Worm (Caenorhabditis elegans): ENCODE data around the gene F19C6.2.

Gene F19C6.2

DNA sequence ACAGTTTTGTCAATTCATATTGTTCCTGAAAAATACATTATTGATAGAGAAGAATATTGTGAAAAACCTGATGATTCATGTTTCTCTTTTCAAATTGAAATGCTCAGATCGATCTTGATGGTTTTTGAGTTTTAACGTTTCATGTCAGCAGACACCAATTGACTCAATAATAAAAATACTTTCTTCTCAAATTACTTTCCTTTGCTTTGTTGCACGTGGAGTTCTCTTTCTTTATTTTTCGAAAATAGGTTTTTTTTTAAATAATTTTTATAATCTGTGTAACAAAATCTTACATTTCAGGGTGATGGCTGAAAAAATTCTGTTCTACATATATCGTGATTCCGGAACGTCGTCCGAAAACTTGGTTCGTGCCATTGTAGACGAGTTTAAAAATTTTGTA, at the start of gene F19C6.2:
Gene F19C6.2 (plus strand): TSS at position 301 of the 400 bp plus-strand sequence.
- TF ChIP-seq unc-62 (GFP tag; optimal IDR thresholded peaks at IDR 0.05), result no peak

DNA sequence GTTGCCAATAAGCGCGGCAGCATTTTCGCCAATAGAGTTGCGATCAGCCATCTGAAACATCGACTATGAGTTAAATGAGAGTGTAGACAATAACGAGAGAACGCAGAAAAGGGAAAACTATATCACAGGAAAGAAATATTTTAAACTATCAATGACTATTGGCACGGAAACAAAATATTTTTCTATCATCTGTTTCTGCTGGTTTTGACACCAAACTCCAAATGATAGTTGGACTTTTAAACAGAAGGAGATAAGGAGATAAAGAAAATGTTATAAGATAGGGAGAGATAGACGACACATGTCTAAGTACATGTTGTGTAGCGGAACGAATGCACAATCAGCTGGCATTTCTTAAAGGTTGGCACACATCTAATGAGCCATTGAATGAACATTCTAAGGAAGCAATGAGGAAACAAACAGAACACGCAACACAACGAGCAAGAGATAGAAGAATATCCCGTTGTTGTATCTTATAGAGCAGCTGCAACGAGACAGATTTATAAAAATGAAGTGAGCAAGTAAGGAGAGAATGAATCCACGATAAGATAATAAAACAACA, 46.2 kb upstream of the F19C6.2 start, which contains the start of gene cysl-1:
Gene cysl-1 (minus strand): TSS at position 51 of the 559 bp plus-strand sequence.
- no peak for TF ChIP-seq unc-62 (GFP tag; optimal IDR thresholded peaks at IDR 0.05)

ce11 chrX:9956052-9956451, 44.7 kb upstream of the F19C6.2 start:
- TF ChIP-seq unc-62 (GFP tag; optimal IDR thresholded peaks at IDR 0.05), result no peak

DNA sequence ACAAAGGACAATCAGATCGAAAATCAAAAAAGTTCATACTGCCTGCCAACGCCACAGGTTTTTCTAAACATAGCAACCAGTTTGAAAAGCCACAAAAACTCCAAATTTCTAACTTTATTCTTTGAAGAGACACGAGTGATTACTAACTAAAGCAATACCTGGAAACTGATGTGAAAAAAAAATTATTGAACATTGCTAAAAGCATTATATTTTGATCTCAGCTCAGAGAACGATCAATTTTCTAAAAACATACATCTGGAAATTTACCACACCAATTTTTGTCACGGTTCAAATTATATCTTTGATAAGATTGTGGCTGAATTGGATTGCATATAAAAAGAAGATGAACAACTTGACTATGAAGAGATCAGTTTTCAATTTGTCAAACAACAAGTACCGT, 43.3 kb upstream of the F19C6.2 start:
- no peak for TF ChIP-seq unc-62 (GFP tag; optimal IDR thresholded peaks at IDR 0.05)

ce11 chrX:9958561-9958960, 42.2 kb upstream of the F19C6.2 start, which contains the start of gene ZC506.1:
TSS of gene ZC506.1 (plus strand) at chrX:9958960.
- no peak for TF ChIP-seq unc-62 (GFP tag; optimal IDR thresholded peaks at IDR 0.05)

DNA sequence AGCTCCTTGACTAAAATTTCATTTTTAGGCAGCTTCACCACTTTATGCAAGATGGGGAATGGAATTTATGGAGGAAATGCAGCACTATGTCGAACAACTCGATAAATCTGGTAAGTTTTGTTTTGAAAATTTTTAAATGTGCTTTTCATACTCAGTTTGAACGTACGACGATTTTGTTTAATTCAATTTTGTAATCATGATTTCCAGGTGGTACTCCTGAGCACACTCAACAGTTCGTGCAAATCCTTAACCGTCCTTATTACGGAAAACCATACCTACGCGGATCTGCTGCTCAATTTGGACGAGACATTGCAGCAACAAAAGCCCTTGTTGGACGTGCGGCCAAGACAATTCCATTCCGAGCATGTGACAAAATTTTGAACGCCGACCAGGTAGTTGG, 38.2 kb upstream of the F19C6.2 start:
- no peak for TF ChIP-seq unc-62 (GFP tag; optimal IDR thresholded peaks at IDR 0.05)

- TF ChIP-seq unc-62 (GFP tag; optimal IDR thresholded peaks at IDR 0.05), result no peak
These were observed 35.5 kb upstream of the F19C6.2 start, which contains the start of gene pssy-1 for ce11 chrX:9965275-9965674. TSS of gene pssy-1 (plus strand) at chrX:9965592.

DNA sequence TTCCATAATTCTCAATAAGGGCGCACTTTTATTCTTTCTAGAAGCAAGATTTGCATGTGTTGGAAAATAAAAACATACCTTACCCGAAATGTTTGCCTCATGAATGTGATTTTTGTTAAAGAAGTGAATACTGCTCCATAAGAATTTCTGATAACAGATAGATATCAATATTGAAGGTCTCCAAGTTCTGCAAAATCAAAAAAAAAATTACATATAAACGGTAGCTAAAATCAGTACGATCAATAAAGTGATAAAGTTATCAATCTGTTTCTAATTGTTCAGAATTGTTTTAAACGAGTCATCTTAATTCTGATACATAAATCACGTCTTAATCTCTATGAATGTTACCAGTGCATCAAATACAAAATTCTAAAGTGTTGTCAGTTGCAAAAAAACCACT, 24.5 kb upstream of the F19C6.2 start, which contains the start of gene mgl-1:
Gene mgl-1 (minus strand): TSS at position 101 of the 400 bp plus-strand sequence.
- TF ChIP-seq unc-62 (GFP tag; optimal IDR thresholded peaks at IDR 0.05), result no peak

DNA sequence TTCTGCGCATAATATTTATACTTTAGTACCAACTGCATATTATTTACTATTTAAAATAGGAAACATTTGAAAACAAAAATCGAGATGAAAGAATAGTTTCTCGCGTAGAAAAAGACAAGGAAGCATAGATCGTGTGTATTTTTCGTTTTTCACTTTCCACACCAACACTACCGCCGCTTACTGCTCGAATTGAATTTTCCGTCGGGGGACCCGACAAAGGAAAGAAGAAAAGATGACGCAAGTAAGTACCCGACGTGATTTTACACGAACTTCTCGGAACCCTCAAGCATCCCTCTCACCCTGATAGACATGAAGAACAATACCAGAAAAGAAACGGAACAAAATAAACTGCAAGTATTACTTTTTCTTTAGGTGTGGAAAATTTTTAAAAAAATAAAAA, 19.5 kb upstream of the F19C6.2 start:
- no peak for TF ChIP-seq unc-62 (GFP tag; optimal IDR thresholded peaks at IDR 0.05)

- no peak for TF ChIP-seq unc-62 (GFP tag; optimal IDR thresholded peaks at IDR 0.05)
These were observed 15.8 kb upstream of the F19C6.2 start, which contains the start of gene F19C6.5 for ce11 chrX:9984889-9985404. TSS of gene F19C6.5 (minus strand) at chrX:9984939.

- TF ChIP-seq unc-62 (GFP tag; optimal IDR thresholded peaks at IDR 0.05), result no peak
These were observed 13.6 kb upstream of the F19C6.2 start for ce11 chrX:9987166-9987565.

DNA sequence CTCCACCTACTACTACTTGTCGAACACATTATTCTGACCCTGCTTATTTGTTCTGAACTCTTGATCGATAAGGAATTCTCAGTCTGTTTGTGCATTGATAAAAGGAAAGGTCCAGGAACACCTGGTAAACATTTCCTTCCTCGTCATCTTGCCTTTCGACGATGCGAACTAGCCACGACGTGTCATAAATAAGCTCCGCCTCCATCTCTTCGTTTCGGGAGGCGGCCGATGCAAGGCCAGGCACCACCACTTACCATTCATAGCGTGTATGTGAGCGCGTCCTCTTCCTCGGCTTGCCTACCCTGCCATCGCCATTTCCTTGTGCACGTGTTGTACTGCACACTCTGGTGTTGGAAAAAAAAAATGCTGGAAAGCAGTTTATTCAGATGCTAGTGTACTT, 11.9 kb upstream of the F19C6.2 start:
- no peak for TF ChIP-seq unc-62 (GFP tag; optimal IDR thresholded peaks at IDR 0.05)

DNA sequence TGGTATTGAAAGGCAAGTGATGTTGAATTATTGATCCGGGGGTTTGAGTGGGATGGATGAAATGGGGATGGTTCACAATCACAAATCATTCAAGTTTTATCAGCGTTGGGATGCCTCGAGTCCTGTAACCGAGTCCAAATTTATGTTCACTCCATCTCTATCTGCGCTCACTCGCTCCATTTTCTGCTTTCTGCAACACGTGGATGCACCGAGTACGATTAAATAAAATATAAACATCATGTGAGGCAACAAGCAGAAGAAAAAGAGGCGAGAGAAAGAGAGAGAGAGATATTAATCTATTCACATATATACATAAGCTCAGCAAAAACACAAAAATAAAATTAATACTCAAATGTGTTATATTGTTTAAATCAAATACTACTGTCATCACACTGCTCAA, 7.6 kb upstream of the F19C6.2 start:
- TF ChIP-seq unc-62 (GFP tag; optimal IDR thresholded peaks at IDR 0.05), result no peak

DNA sequence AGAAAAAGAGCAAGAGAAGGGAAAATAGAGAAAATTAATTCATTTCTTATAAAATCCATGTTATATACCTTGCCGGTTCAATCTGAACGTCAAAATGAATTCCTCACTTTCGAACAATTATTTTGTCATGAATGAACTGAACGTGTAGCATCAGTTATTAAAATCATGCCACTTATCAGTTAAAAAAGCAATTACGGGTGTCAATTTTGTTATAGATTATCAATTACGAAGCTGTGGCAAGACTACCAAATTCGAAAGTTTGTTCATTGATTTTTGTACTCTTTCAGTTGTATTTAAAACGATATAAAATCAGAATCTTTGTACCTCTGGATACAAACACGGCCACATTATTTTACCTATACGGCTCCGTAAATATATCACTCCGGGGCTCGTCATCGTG, 3.4 kb upstream of the F19C6.2 start:
- TF ChIP-seq unc-62 (GFP tag; optimal IDR thresholded peaks at IDR 0.05), result no peak

ce11 chrX:9999192-9999591, 1.5 kb upstream of the F19C6.2 start, which contains the start of gene grk-1:
TSS of gene grk-1 (minus strand) at chrX:9999208.
- TF ChIP-seq unc-62 (GFP tag; optimal IDR thresholded peaks at IDR 0.05), result no peak

DNA sequence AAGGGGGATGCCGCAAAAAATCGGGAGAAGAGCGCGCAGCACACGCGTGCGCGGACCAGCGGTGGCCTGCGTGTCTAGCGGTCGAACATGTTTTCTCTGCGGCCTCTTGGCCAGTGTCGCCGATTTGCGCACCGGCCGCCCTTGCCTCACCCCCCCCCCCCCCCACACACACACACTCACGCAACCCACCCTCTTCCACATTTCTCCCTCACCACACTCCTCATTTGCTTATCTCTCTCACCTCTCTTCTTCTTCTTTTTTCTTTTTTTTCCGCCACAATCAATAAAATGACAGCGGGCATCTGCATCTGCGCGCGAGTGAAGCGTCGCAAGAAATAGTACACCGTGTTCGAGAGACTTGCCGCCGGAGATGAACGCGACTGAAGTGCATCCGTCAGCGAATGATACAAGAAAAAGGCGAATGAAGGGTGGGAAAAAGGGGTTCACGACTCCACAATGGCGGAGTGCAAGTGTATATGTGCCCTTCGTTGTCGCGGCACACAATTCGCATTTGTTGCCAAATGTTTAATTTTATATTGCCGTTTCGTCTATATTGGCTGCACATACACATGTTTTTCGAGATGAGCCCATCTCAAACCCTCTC, 1.0 kb upstream of the F19C6.2 start:
- TF ChIP-seq unc-62 (GFP tag; optimal IDR thresholded peaks at IDR 0.05), result no peak

ce11 chrX:10008664-10009063, 7.9 kb downstream of the F19C6.2 start, which contains the start of gene F19C6.3:
TSS of gene F19C6.3 (minus strand) at chrX:10008764.
- TF ChIP-seq unc-62 (GFP tag; optimal IDR thresholded peaks at IDR 0.05), result no peak
